Worm (Caenorhabditis elegans): ENCODE measurements around the gene B0554.7.

DNA sequence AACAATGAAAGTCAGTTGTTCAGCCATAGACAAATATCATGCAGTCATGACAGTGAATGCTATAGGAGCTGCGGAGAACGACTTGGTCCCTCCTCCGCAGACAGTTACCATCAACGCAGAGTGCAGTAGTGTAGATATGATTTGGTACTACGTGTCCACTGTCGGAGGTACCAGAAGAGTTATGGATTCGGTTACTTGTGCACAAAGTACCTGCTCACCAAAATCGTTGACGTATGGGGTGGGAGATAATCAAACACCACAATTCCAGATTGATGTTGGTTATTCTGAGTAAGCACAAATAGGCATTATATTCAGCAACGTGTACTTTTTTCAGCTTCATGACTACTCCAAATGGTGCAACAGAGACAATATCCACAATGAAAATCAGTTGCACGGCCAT is 7.8 kb downstream of the B0554.7 start:
- TF ChIP-seq ceh-31 (tag; optimal IDR thresholded peaks at IDR 0.05) (no peak), ahr-1 (tag; optimal IDR thresholded peaks at IDR 0.05) (no peak), fkh-10 (GFP tag; optimal IDR thresholded peaks at IDR 0.05) (no peak), lin-11 (tag; optimal IDR thresholded peaks at IDR 0.05) (no peak), tbx-7 (tag; optimal IDR thresholded peaks at IDR 0.05) (no peak)
